Fruit fly (Drosophila melanogaster) whole organism, embryonic: ENCODE data around the gene Dlc90F.
A peak's percentile ranks its signal among the peaks of the same experiment; 100 is the strongest.

Experiments
- Atf3 ChIP-seq: fragments of 200-800 bp; sonication (Bioruptor generic); optimal IDR thresholded peaks from 3 replicates; lab custom pipeline; 2016; ENCODE audit warnings: missing biosample characterization, missing genetic modification characterization
- B-H1 ChIP-seq: fragments of 200-800 bp; sonication (Bioruptor generic); IDR thresholded peaks from 3 replicates; pipeline ENCODE4 v1.3.6; 2022; ENCODE audit warnings: missing biosample characterization, missing genetic modification characterization
- Bteb2 ChIP-seq: fragments of 200-800 bp; sonication (Bioruptor generic); optimal IDR thresholded peaks from 2 replicates; lab custom pipeline; 2016; ENCODE audit warnings: missing biosample characterization, missing genetic modification characterization
- CG12659 ChIP-seq: fragments of 200-800 bp; sonication (Bioruptor generic); optimal IDR thresholded peaks from 3 replicates; lab custom pipeline; 2017; ENCODE audit warnings: mild to moderate bottlenecking, missing biosample characterization, missing genetic modification reagents, missing genetic modification characterization
- CG13123 ChIP-seq: fragments of 200-800 bp; sonication (Bioruptor generic); optimal IDR thresholded peaks from 2 replicates; lab custom pipeline; 2016; ENCODE audit warnings: missing biosample characterization, missing genetic modification characterization
- CG14860 ChIP-seq: fragments of 200-800 bp; sonication (Bioruptor generic); IDR thresholded peaks from 3 replicates; pipeline ENCODE4 v1.3.6; 2022; ENCODE audit warnings: missing biosample characterization, missing genetic modification characterization; ENCODE audit not compliant: partially characterized antibody
- CG16815 ChIP-seq: fragments of 200-800 bp; sonication (Bioruptor generic); optimal IDR thresholded peaks from 3 replicates; lab custom pipeline; 2017; ENCODE audit warnings: missing biosample characterization, mild to moderate bottlenecking, missing genetic modification characterization
- CG16863 ChIP-seq: fragments of 200-800 bp; sonication (Bioruptor generic); optimal IDR thresholded peaks from 3 replicates; lab custom pipeline; 2016; ENCODE audit warnings: missing biosample characterization, missing genetic modification characterization
- CG17568 ChIP-seq: fragments of 200-800 bp; sonication (Bioruptor generic); optimal IDR thresholded peaks from 2 replicates; lab custom pipeline; 2018; ENCODE audit warnings: missing biosample characterization, mild to moderate bottlenecking, missing genetic modification characterization, moderate library complexity
- CG30020 ChIP-seq: fragments of 200-800 bp; optimal IDR thresholded peaks from 2 replicates; lab custom pipeline; 2019; ENCODE audit warnings: missing biosample characterization, mild to moderate bottlenecking, missing genetic modification characterization, moderate library complexity
- CG31224 ChIP-seq: fragments of 200-800 bp; sonication (Bioruptor generic); IDR thresholded peaks from 2 replicates; pipeline ENCODE4 v1.3.6; 2022; ENCODE audit warnings: missing biosample characterization, missing genetic modification characterization
- CG33557 ChIP-seq: fragments of 200-800 bp; sonication (Bioruptor generic); optimal IDR thresholded peaks from 2 replicates; lab custom pipeline; 2019; ENCODE audit warnings: missing biosample characterization, mild to moderate bottlenecking, missing genetic modification characterization, moderate library complexity
- CG34224 ChIP-seq: fragments of 200-800 bp; sonication (Bioruptor generic); IDR thresholded peaks from 3 replicates; pipeline ENCODE4 v1.3.6; 2022; ENCODE audit warnings: missing biosample characterization, missing genetic modification characterization; ENCODE audit not compliant: partially characterized antibody
- CG4360 ChIP-seq: fragments of 200-800 bp; sonication (Bioruptor generic); IDR thresholded peaks from 2 replicates; pipeline ENCODE4 v1.3.6; 2022; ENCODE audit warnings: missing biosample characterization, missing genetic modification characterization
- CG4730 ChIP-seq: fragments of 200-800 bp; sonication (Bioruptor generic); IDR thresholded peaks from 2 replicates; pipeline ENCODE4 v1.3.6; 2022; ENCODE audit warnings: missing biosample characterization, missing genetic modification characterization
- CG4820 ChIP-seq: fragments of 200-800 bp; sonication (Bioruptor generic); optimal IDR thresholded peaks from 3 replicates; lab custom pipeline; 2016; ENCODE audit warnings: missing biosample characterization, missing genetic modification characterization
- CG4854 ChIP-seq: fragments of 200-800 bp; sonication (Bioruptor generic); optimal IDR thresholded peaks from 2 replicates; lab custom pipeline; 2016; ENCODE audit warnings: missing biosample characterization, missing genetic modification characterization, inconsistent platforms
- CG6765 ChIP-seq: fragments of 200-800 bp; sonication (Bioruptor generic); optimal IDR thresholded peaks from 3 replicates; lab custom pipeline; 2017; ENCODE audit warnings: missing biosample characterization, mild to moderate bottlenecking, missing genetic modification characterization
- CG7271 ChIP-seq: fragments of 200-800 bp; sonication (Bioruptor generic); optimal IDR thresholded peaks from 2 replicates; lab custom pipeline; 2018; ENCODE audit warnings: missing biosample characterization, mild to moderate bottlenecking, missing genetic modification characterization, moderate library complexity
- CG7963 ChIP-seq: fragments of 200-800 bp; sonication (Bioruptor generic); IDR thresholded peaks from 3 replicates; pipeline ENCODE4 v1.3.6; 2022; ENCODE audit warnings: missing biosample characterization, missing genetic modification characterization; ENCODE audit not compliant: partially characterized antibody
- CG8359 ChIP-seq: fragments of 200-800 bp; sonication (Bioruptor generic); optimal IDR thresholded peaks from 2 replicates; lab custom pipeline; 2017; ENCODE audit warnings: missing biosample characterization, mild to moderate bottlenecking, missing genetic modification characterization, borderline replicate concordance
- CG9727 ChIP-seq: fragments of 200-800 bp; sonication (Bioruptor generic); optimal IDR thresholded peaks from 3 replicates; lab custom pipeline; 2017; ENCODE audit warnings: missing biosample characterization, mild to moderate bottlenecking, missing genetic modification characterization
- CG9817 ChIP-seq: fragments of 200-800 bp; sonication (Bioruptor generic); optimal IDR thresholded peaks from 2 replicates; lab custom pipeline; 2018; ENCODE audit warnings: missing biosample characterization, mild to moderate bottlenecking, missing genetic modification characterization, moderate library complexity
- CG9876 ChIP-seq: fragments of 200-800 bp; sonication (Bioruptor generic); optimal IDR thresholded peaks from 2 replicates; lab custom pipeline; 2016; ENCODE audit warnings: missing biosample characterization, missing genetic modification characterization
- D19B ChIP-seq: fragments of 200-800 bp; sonication (Bioruptor generic); optimal IDR thresholded peaks from 2 replicates; lab custom pipeline; 2017; ENCODE audit warnings: missing biosample characterization, mild to moderate bottlenecking, missing genetic modification characterization
- Doc2 ChIP-seq: fragments of 200-800 bp; sonication (Bioruptor generic); IDR thresholded peaks from 2 replicates; pipeline ENCODE4 v1.3.6; 2022; ENCODE audit warnings: missing biosample characterization, missing genetic modification characterization
- Fer1 ChIP-seq: fragments of 200-800 bp; sonication (Bioruptor generic); optimal IDR thresholded peaks from 2 replicates; lab custom pipeline; 2017; ENCODE audit warnings: missing biosample characterization, mild to moderate bottlenecking, missing genetic modification characterization
- Fer3 ChIP-seq: fragments of 200-800 bp; sonication (Bioruptor generic); optimal IDR thresholded peaks from 2 replicates; lab custom pipeline; 2018; ENCODE audit warnings: missing biosample characterization, mild to moderate bottlenecking, missing genetic modification characterization, moderate library complexity
- HHEX ChIP-seq: fragments of 200-800 bp; sonication (Bioruptor generic); optimal IDR thresholded peaks from 3 replicates; lab custom pipeline; 2017; ENCODE audit warnings: missing biosample characterization, mild to moderate bottlenecking, missing genetic modification characterization, missing genetic modification reagents
- MBD-R2 ChIP-seq: fragments of 200-800 bp; sonication (Bioruptor generic); IDR thresholded peaks from 2 replicates; pipeline ENCODE4 v1.3.6; 2022; ENCODE audit warnings: missing biosample characterization, missing genetic modification characterization
- MESR4 ChIP-seq: fragments of 200-800 bp; sonication (Bioruptor generic); optimal IDR thresholded peaks from 2 replicates; lab custom pipeline; 2018; ENCODE audit warnings: missing biosample characterization, mild to moderate bottlenecking, missing genetic modification characterization, moderate library complexity
- Poxn ChIP-seq: fragments of 200-800 bp; sonication (Bioruptor generic); IDR thresholded peaks from 2 replicates; pipeline ENCODE4 v1.3.6; 2022; ENCODE audit warnings: missing biosample characterization, missing genetic modification characterization
- Tbp ChIP-seq: fragments of >200 bp; optimal IDR thresholded peaks from 2 replicates; lab custom pipeline; 2018; ENCODE audit warnings: missing biosample characterization, missing genetic modification characterization
- amos ChIP-seq: fragments of 200-800 bp; sonication (Bioruptor generic); IDR thresholded peaks from 2 replicates; pipeline ENCODE4 v1.3.6; 2022; ENCODE audit warnings: missing biosample characterization, missing genetic modification characterization; ENCODE audit not compliant: partially characterized antibody
- cad ChIP-seq: fragments of >200 bp; optimal IDR thresholded peaks from 2 replicates; lab custom pipeline; 2017; ENCODE audit warnings: missing biosample characterization, missing genetic modification characterization
- chinmo ChIP-seq: fragments of 200-800 bp; sonication (Bioruptor generic); IDR thresholded peaks from 4 replicates; pipeline ENCODE4 v1.3.6; 2022; ENCODE audit warnings: missing biosample characterization, missing genetic modification characterization; ENCODE audit not compliant: partially characterized antibody
- dmrt99B ChIP-seq: fragments of 200-800 bp; sonication (Bioruptor generic); optimal IDR thresholded peaks from 2 replicates; lab custom pipeline; 2018; ENCODE audit warnings: missing biosample characterization, mild to moderate bottlenecking, missing genetic modification characterization, moderate library complexity
- emc ChIP-seq: fragments of 200-800 bp; sonication (Bioruptor generic); optimal IDR thresholded peaks from 2 replicates; lab custom pipeline; 2016; ENCODE audit warnings: missing biosample characterization, missing genetic modification characterization
- eve ChIP-seq, 2 experiments: fragments of >200 bp; optimal IDR thresholded peaks; 2 replicates each; lab custom pipeline; 2017; ENCODE audit warnings: missing biosample characterization in 2 of 2, missing genetic modification characterization in 2 of 2
- ewg ChIP-seq: fragments of 200-800 bp; sonication (Bioruptor generic); optimal IDR thresholded peaks from 3 replicates; lab custom pipeline; 2017; ENCODE audit warnings: mild to moderate bottlenecking, missing biosample characterization, missing genetic modification reagents, missing genetic modification characterization
- eyg ChIP-seq: fragments of 200-800 bp; sonication (Bioruptor generic); optimal IDR thresholded peaks from 3 replicates; lab custom pipeline; 2016; ENCODE audit warnings: missing biosample characterization, missing genetic modification characterization
- gfzf ChIP-seq: fragments of 200-800 bp; sonication (Bioruptor generic); optimal IDR thresholded peaks from 2 replicates; lab custom pipeline; 2016; ENCODE audit warnings: missing biosample characterization, mild to moderate bottlenecking, missing genetic modification characterization, moderate library complexity
- hbn ChIP-seq: fragments of 200-800 bp; sonication (Bioruptor generic); IDR thresholded peaks from 2 replicates; pipeline ENCODE4 v1.3.6; 2022; ENCODE audit warnings: missing biosample characterization, missing genetic modification characterization; ENCODE audit not compliant: partially characterized antibody
- ken ChIP-seq: fragments of 200-800 bp; sonication (Bioruptor generic); IDR thresholded peaks from 3 replicates; pipeline ENCODE4 v1.3.6; 2022; ENCODE audit warnings: missing biosample characterization, missing genetic modification characterization
- nerfin-2 ChIP-seq: fragments of 200-800 bp; sonication (Bioruptor generic); IDR thresholded peaks from 2 replicates; pipeline ENCODE4 v1.3.6; 2022; ENCODE audit warnings: missing biosample characterization, missing genetic modification characterization; ENCODE audit not compliant: partially characterized antibody
- sens-2 ChIP-seq: fragments of 200-800 bp; sonication (Bioruptor generic); IDR thresholded peaks from 2 replicates; pipeline ENCODE4 v1.3.6; 2022; ENCODE audit warnings: missing biosample characterization, missing genetic modification characterization
- shn ChIP-seq: fragments of 200-800 bp; sonication (Bioruptor generic); optimal IDR thresholded peaks from 3 replicates; lab custom pipeline; 2016; ENCODE audit warnings: missing biosample characterization, missing genetic modification characterization
- slbo ChIP-seq: fragments of 200-800 bp; sonication (Bioruptor generic); IDR thresholded peaks from 2 replicates; pipeline ENCODE4 v1.3.6; 2022; ENCODE audit warnings: missing biosample characterization, missing genetic modification characterization
- slp2 ChIP-seq: fragments of 200-800 bp; sonication (Bioruptor generic); optimal IDR thresholded peaks from 2 replicates; lab custom pipeline; 2016; ENCODE audit warnings: missing biosample characterization, missing genetic modification characterization
- stwl ChIP-seq: fragments of 200-800 bp; sonication (Bioruptor generic); optimal IDR thresholded peaks from 3 replicates; lab custom pipeline; 2018; ENCODE audit warnings: missing biosample characterization, mild to moderate bottlenecking, missing genetic modification characterization, moderate library complexity

Gene Dlc90F

DNA sequence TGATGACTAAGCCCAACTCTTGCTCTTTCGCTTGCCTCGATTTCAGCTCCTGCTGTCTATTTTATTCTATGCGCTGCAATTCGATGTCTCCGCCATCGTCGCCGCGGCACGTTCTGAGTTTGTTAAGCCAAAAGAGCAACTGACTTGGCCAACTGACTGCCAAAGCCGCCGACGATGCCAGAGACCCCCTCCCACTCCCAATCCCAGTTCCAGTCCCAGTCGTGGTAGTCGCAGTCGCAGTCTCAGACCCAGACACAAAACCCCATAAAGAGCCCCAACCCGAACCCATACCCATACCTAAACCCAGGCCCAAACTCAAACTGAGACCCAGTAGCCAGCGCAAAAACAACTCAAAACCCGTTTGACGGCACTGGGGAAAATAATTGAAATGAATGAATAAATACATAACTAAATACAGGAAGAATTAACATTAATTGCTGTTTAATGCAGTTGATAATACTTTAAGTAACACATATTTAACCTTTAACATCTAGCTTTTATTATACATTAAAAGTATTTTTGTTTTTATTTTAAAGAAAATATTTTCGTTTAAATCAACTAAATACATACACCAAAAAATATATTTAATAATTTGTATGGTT, 11.8 kb downstream of the Dlc90F start (continued):
- TF ChIP-seq ewg (GFP tag; lab: Kevin White, UChicago) (no peak), dmrt99B (peak; percentile 66), Tbp (GFP tag; lab: Kevin White, UChicago) (no peak), emc (GFP tag; lab: Kevin White, UChicago) (no peak), HHEX (GFP tag; lab: Kevin White, UChicago) (no peak), CG4854 (GFP tag; lab: Kevin White, UChicago) (no peak), CG31224 (GFP tag; lab: Robert Waterston, UW) (no peak), eve (GFP tag; optimal IDR thresholded peaks at IDR 0.05; lab: Kevin White, UChicago) (no peak), shn (GFP tag; lab: Kevin White, UChicago) (no peak), CG4820 (GFP tag; lab: Kevin White, UChicago) (no peak), CG12659 (peak; percentile 56), CG4730 (GFP tag; lab: Robert Waterston, UW) (no peak), stwl (tag; lab: Kevin White, UChicago) (no peak), eyg (GFP tag; lab: Kevin White, UChicago) (no peak), CG30020 (peak; percentile 28), CG14860 (GFP tag; lab: Robert Waterston, UW) (no peak), CG8359 (GFP tag; lab: Kevin White, UChicago) (no peak), slp2 (no peak), amos (no peak), CG9817 (tag; lab: Kevin White, UChicago) (no peak), sens-2 (GFP tag; lab: Robert Waterston, UW) (no peak), B-H1 (GFP tag; lab: Robert Waterston, UW) (no peak), CG7963 (GFP tag; lab: Robert Waterston, UW) (no peak), CG7271 (no peak), hbn (GFP tag; lab: Robert Waterston, UW) (no peak), gfzf (GFP tag; lab: Kevin White, UChicago) (no peak), MESR4 (GFP tag; lab: Kevin White, UChicago) (no peak), Poxn (GFP tag; lab: Robert Waterston, UW) (no peak), Doc2 (GFP tag; lab: Robert Waterston, UW) (no peak), CG34224 (GFP tag; lab: Robert Waterston, UW) (peak; percentile 29; the same call in 1 of the 3 replicates), slbo (GFP tag; lab: Robert Waterston, UW) (no peak), CG9876 (GFP tag; lab: Kevin White, UChicago) (no peak), ken (GFP tag; lab: Robert Waterston, UW) (no peak), CG6765 (GFP tag; lab: Kevin White, UChicago) (peak; percentile 41), nerfin-2 (GFP tag; lab: Robert Waterston, UW) (0 out of 2 replicates have a peak, but pooled peaks have one; percentile 16), chinmo (GFP tag; lab: Robert Waterston, UW) (peak; percentile 80; the same call in 2 of the 4 replicates), CG16815 (peak; percentile 54), Fer1 (no peak), CG4360 (GFP tag; lab: Robert Waterston, UW) (no peak), Atf3 (GFP tag; lab: Kevin White, UChicago) (no peak), cad (GFP tag; lab: Kevin White, UChicago) (no peak), CG17568 (GFP tag; lab: Kevin White, UChicago) (no peak), Fer3 (tag; lab: Kevin White, UChicago) (no peak), CG16863 (GFP tag; lab: Kevin White, UChicago) (peak; percentile 1), CG33557 (peak; percentile 33), CG13123 (no peak), CG9727 (GFP tag; lab: Kevin White, UChicago) (no peak), D19B (GFP tag; lab: Kevin White, UChicago) (no peak), Bteb2 (GFP tag; lab: Kevin White, UChicago) (no peak), MBD-R2 (GFP tag; lab: Robert Waterston, UW) (no peak; the same call in 1 of the 2 replicates)
